Worm (Caenorhabditis elegans): ENCODE data around the gene efa-6.

The efa-6 gene

ce11 chrIV:12633825-12634224, 19.3 kb upstream of the efa-6 start (continued):
- peak; percentile 77 for TF ChIP-seq blmp-1 (tag; optimal IDR thresholded peaks at IDR 0.05)
- no peak for TF ChIP-seq pqm-1 (tag; optimal IDR thresholded peaks at IDR 0.05)
- TF ChIP-seq lin-14 (GFP tag; optimal IDR thresholded peaks at IDR 0.05) = peak; percentile 69
- TF ChIP-seq ztf-4 (tag; optimal IDR thresholded peaks at IDR 0.05) = no peak
- no peak for TF ChIP-seq C16A3.4 (tag; optimal IDR thresholded peaks at IDR 0.05)
- TF ChIP-seq nhr-28 (tag; optimal IDR thresholded peaks at IDR 0.05) = no peak
- TF ChIP-seq lin-13 (GFP tag; optimal IDR thresholded peaks at IDR 0.05) = no peak
- no peak for TF ChIP-seq grh-1 (GFP tag; IDR thresholded peaks at IDR 0.05)
- peak; percentile 58 for TF ChIP-seq nhr-85 (tag)
- TF ChIP-seq snpc-4 (tag; optimal IDR thresholded peaks at IDR 0.05) = no peak
- no peak for TF ChIP-seq vab-15 (tag; optimal IDR thresholded peaks at IDR 0.05)
- TF ChIP-seq mef-2 (tag; optimal IDR thresholded peaks at IDR 0.05) = no peak
- no peak for TF ChIP-seq C04F5.9 (tag; optimal IDR thresholded peaks at IDR 0.05)
- TF ChIP-seq egl-27 (tag; optimal IDR thresholded peaks at IDR 0.05) = no peak
- no peak for TF ChIP-seq nhr-76 (tag; optimal IDR thresholded peaks at IDR 0.05)
- TF ChIP-seq sptf-1 (tag; optimal IDR thresholded peaks at IDR 0.05) = no peak
- no peak for TF ChIP-seq ces-1 (GFP tag; optimal IDR thresholded peaks at IDR 0.05)
- TF ChIP-seq sup-37 (GFP tag; optimal IDR thresholded peaks at IDR 0.05) = no peak
- TF ChIP-seq nhr-77 (tag; optimal IDR thresholded peaks at IDR 0.05) = no peak
- TF ChIP-seq nhr-47 (tag; optimal IDR thresholded peaks at IDR 0.05) = no peak
- no peak for TF ChIP-seq jun-1 (tag; optimal IDR thresholded peaks at IDR 0.05)
- TF ChIP-seq irx-1 (tag; optimal IDR thresholded peaks at IDR 0.05) = no peak
- no peak for TF ChIP-seq unc-98 (GFP tag; IDR thresholded peaks at IDR 0.05)
- TF ChIP-seq aly-2 (tag; optimal IDR thresholded peaks at IDR 0.05) = no peak
- peak; percentile 10 for TF ChIP-seq fos-1 (tag; optimal IDR thresholded peaks at IDR 0.05)
- TF ChIP-seq F16B12.6 (tag; optimal IDR thresholded peaks at IDR 0.05) = no peak
- peak; percentile 52 for TF ChIP-seq snu-23 (GFP tag; optimal IDR thresholded peaks at IDR 0.05)
- no peak for TF ChIP-seq pax-3 (tag; optimal IDR thresholded peaks at IDR 0.05)
- TF ChIP-seq lsy-2 (tag; optimal IDR thresholded peaks at IDR 0.05) = peak in 1 of 2 experiments; percentile 32
- no peak for TF ChIP-seq zip-4 (GFP tag; optimal IDR thresholded peaks at IDR 0.05)
- TF ChIP-seq lin-39 (tag; optimal IDR thresholded peaks at IDR 0.05) = no peak

- no peak for TF ChIP-seq vab-15 (tag; optimal IDR thresholded peaks at IDR 0.05)
- peak; percentile 37 for TF ChIP-seq nhr-85 (tag)
- TF ChIP-seq unc-98 (GFP tag; IDR thresholded peaks at IDR 0.05) = no peak
- TF ChIP-seq lin-13 (GFP tag; optimal IDR thresholded peaks at IDR 0.05) = no peak
- peak; percentile 23 for TF ChIP-seq mep-1 (tag; optimal IDR thresholded peaks at IDR 0.05)
- TF ChIP-seq dsc-1 (tag; optimal IDR thresholded peaks at IDR 0.05) = peak; percentile 21
Observed at ce11 chrIV:12632430-12632829, 17.9 kb upstream of the efa-6 start.

ce11 chrIV:12630922-12631321, 16.4 kb upstream of the efa-6 start, which contains the start of gene ark-1:
TSS of gene ark-1 (minus strand) at chrIV:12631022.
- no peak for TF ChIP-seq tbx-2 (tag; optimal IDR thresholded peaks at IDR 0.05)
- no peak for TF ChIP-seq ets-5 (GFP tag; IDR thresholded peaks at IDR 0.05)
- no peak for TF ChIP-seq nhr-19 (GFP tag; conservative IDR thresholded peaks at IDR 0.05)
- no peak for TF ChIP-seq lin-39 (tag; optimal IDR thresholded peaks at IDR 0.05)
- TF ChIP-seq sptf-1 (tag; optimal IDR thresholded peaks at IDR 0.05) = no peak
- TF ChIP-seq ceh-8 (GFP tag; optimal IDR thresholded peaks at IDR 0.05) = no peak
- no peak for TF ChIP-seq lir-3 (tag; optimal IDR thresholded peaks at IDR 0.05; ENCODE audit: poor library complexity)
- TF ChIP-seq mab-9 (GFP tag; IDR thresholded peaks at IDR 0.05) = no peak
- TF ChIP-seq nhr-90 (tag; optimal IDR thresholded peaks at IDR 0.05; ENCODE audit: poor library complexity) = no peak
- TF ChIP-seq isw-1 (GFP tag; IDR thresholded peaks at IDR 0.05) = no peak
- TF ChIP-seq C34B4.2 (tag; optimal IDR thresholded peaks at IDR 0.05) = no peak
